Worm (Caenorhabditis elegans): ENCODE measurements around the gene C32B5.18.
"Not testable (repeated sequence)": the region's sequence is repeated elsewhere in the genome, so short reads cannot be mapped to it uniquely, and the experiment has no call there.

Gene C32B5.18

ce11 chrII:960218-960617 is at the start of gene C32B5.18, which contains the start of gene C32B5.7:
Gene C32B5.18, plus strand, starts transcription at chrII:960518.
Gene C32B5.7, plus strand, starts transcription at chrII:960528.
- no peak for TF ChIP-seq unc-62 (GFP tag; optimal IDR thresholded peaks at IDR 0.05)

- TF ChIP-seq unc-62 (GFP tag; optimal IDR thresholded peaks at IDR 0.05) = no peak
Observed at ce11 chrII:911680-912079, 48.6 kb upstream of the C32B5.18 start, which contains the start of gene fbxc-31. Gene fbxc-31, plus strand, starts transcription at chrII:911980.

DNA sequence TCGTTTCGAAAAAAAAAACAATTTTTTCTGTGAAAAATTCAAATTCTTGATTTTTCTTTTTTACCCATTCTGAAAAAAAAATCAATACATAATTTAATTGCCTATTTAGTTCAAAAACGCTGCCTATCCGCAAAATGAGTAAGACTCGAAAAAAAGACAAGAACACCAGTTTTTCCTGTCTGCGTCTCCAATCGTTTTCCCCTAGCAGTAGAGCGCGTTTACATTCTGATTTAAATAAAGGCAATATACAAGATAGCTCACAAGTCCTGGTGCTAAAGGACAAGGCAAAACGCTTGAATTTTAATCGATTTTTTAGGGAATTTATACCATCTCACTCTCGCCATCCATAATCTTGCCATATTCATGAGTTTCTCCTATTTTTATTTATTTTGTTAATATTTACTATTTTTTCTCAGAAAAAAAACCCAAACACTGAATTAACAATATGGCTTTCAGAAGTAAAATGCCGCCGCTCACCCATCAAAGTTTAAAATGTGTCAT is 47.0 kb upstream of the C32B5.18 start, which contains the start of gene fbxc-33:
Gene fbxc-33 (plus strand): TSS at position 451 of the 501 bp plus-strand sequence.
- no peak for TF ChIP-seq unc-62 (GFP tag; optimal IDR thresholded peaks at IDR 0.05)

- no peak for TF ChIP-seq unc-62 (GFP tag; optimal IDR thresholded peaks at IDR 0.05)
Observed at ce11 chrII:915206-915605, 45.1 kb upstream of the C32B5.18 start.

DNA sequence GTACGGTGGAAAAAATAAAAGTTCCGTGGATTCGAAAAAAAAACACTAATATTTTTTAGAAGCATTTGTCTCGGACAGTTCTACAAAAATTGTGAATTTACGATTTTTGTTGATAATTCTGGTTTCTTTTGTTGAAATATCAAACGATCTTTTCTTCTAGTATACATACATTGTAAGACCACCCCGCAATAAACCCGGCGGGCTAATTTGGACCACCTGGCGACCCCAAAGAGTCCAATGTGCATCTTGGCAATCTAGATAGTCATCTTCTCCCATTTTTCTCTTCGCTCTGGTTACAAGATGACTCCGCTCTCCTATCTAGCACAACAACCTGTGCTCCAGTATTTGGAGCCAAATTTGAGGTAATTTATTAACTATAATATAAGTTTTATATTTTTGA is 44.5 kb upstream of the C32B5.18 start, which contains the start of gene fbxc-29:
Gene fbxc-29 (plus strand): TSS at position 301 of the 400 bp plus-strand sequence.
- no peak for TF ChIP-seq unc-62 (GFP tag; optimal IDR thresholded peaks at IDR 0.05)

ce11 chrII:917324-917723 is 43.0 kb upstream of the C32B5.18 start, which contains the start of gene fbxc-30:
Gene fbxc-30, plus strand, starts transcription at chrII:917624.
- TF ChIP-seq unc-62 (GFP tag; optimal IDR thresholded peaks at IDR 0.05) = no peak

DNA sequence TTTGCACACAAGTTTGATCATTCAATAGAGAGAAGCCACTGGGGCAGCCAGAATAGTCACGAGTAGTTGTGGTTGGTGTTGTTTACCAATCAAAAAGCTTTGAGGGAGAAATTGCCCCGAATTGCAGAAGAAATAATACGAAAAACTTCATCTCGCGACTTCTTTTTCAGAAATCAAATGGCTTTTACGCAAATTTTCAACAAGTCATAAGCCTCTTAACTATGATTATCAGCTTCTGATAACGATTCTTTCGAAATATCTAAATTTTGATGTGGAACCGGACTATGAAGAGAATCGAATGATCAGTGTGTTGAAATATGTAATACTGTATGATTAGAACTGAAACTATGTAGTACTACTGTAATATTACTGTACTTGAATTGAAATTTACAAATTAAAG is 40.0 kb upstream of the C32B5.18 start:
- TF ChIP-seq unc-62 (GFP tag; optimal IDR thresholded peaks at IDR 0.05) = no peak

DNA sequence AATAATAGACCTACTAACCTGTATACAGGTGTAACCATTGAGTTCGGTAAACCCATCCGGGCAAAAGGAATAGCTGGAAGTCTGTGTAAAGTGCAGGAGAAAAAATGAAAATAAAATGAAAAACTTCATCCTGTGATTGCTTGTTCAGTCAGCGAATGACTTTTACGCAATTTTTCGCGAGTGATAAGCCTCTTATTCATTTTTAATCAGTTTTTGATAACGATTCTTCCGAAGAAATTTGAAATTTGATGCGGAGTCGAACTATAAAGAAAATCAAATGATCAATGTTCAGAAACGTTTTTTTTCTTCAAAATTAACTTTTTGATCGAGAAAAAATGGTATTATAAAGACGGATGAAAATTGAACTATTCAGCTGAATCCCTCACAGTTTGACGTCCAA is 37.5 kb upstream of the C32B5.18 start:
- TF ChIP-seq unc-62 (GFP tag; optimal IDR thresholded peaks at IDR 0.05) = no peak

- TF ChIP-seq unc-62 (GFP tag; optimal IDR thresholded peaks at IDR 0.05) = no peak
Observed at ce11 chrII:923521-923920, 36.8 kb upstream of the C32B5.18 start, which contains the start of gene fbxc-28. Gene fbxc-28, plus strand, starts transcription at chrII:923821.

DNA sequence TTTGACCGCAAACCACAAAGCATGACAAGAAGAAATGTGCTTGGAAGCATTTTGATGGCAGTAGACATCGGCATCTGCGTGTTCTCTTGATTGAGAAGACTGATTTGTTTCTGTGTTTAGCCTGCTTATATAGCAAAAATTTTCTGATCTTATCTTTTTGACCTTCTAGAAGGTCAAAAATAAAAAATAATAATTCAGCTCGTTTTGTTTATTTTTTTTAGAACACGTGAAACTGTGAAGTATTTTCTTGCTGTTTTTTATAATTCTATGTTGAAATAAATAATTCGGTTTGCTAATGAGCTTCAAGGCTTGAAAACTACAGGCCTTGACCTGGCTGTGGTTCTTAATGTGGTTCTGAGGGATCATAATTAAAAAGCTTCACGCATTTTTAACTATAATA is 33.0 kb upstream of the C32B5.18 start, which contains the start of gene R07C3.13:
Gene R07C3.13 (minus strand): TSS at position 101 of the 400 bp plus-strand sequence.
- TF ChIP-seq unc-62 (GFP tag; optimal IDR thresholded peaks at IDR 0.05) = no peak

- TF ChIP-seq unc-62 (GFP tag; optimal IDR thresholded peaks at IDR 0.05) = not testable (repeated sequence)
Observed at ce11 chrII:930871-931270, 29.4 kb upstream of the C32B5.18 start, which contains the start of gene fbxc-34. Gene fbxc-34, plus strand, starts transcription at chrII:931171.

- no peak for TF ChIP-seq unc-62 (GFP tag; optimal IDR thresholded peaks at IDR 0.05)
Observed at ce11 chrII:932718-933117, 27.6 kb upstream of the C32B5.18 start, which contains the start of gene acs-15. Gene acs-15, plus strand, starts transcription at chrII:933018.

DNA sequence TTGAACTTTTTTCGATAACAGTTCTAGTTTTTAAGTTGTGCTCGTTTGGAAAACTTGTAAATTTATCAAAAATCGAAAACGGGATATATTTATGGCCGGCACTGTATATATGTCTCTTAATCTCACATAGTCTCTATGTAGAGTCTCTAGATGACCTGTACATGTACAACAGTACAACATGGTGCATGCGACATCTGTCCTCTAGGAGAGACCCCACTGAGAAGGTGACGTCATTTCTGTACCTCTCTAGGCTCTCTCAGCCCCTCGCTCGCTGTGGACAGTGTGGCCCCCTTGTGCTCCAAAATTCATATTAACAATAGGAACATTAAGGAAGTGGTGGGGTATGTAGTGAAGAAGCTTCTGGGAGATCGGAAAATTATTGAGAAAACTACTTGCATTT is 23.1 kb upstream of the C32B5.18 start:
- no peak for TF ChIP-seq unc-62 (GFP tag; optimal IDR thresholded peaks at IDR 0.05)

DNA sequence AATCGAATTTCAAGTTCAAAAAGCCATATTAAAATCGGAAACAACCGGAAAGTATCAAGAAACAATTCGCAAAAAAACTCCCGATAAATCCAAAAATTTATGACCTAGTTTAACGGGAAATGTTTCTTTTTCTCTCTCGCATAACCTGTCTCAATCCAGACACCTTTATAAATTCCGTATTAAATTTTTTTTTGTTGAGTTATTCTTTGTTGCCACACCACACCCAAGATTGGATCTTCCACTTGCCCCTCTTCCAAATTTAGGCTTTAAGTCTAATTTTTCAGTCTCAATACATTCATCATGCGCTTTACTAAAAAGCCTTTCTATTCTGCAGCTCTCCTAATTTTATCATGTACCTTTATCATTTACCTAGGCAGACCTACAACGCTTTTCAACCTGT is 21.8 kb upstream of the C32B5.18 start, which contains the start of gene R07C3.3:
Gene R07C3.3 (plus strand): TSS at position 301 of the 400 bp plus-strand sequence.
- TF ChIP-seq unc-62 (GFP tag; optimal IDR thresholded peaks at IDR 0.05) = no peak

- TF ChIP-seq unc-62 (GFP tag; optimal IDR thresholded peaks at IDR 0.05) = no peak
Observed at ce11 chrII:940779-941178, 19.5 kb upstream of the C32B5.18 start, which contains the start of gene fbxc-36. Gene fbxc-36, plus strand, starts transcription at chrII:940983.

ce11 chrII:943773-944172 is 16.5 kb upstream of the C32B5.18 start, which contains the start of gene clec-43:
Gene clec-43, plus strand, starts transcription at chrII:944066.
- TF ChIP-seq unc-62 (GFP tag; optimal IDR thresholded peaks at IDR 0.05) = no peak

- TF ChIP-seq unc-62 (GFP tag; optimal IDR thresholded peaks at IDR 0.05) = no peak
Observed at ce11 chrII:948091-948490, 12.2 kb upstream of the C32B5.18 start, which contains the start of gene fbxc-32. Gene fbxc-32, minus strand, starts transcription at chrII:948191.
